Worm (Caenorhabditis elegans) whole organism, late embryonic: ENCODE measurements around the gene C31C9.9.
A peak's percentile ranks its signal among the peaks of the same experiment; 100 is the strongest.
"Not testable (repeated sequence)": the region's sequence is repeated elsewhere in the genome, so short reads cannot be mapped to it uniquely, and the experiment has no call there.

Experiments used
- C38D4.7 ChIP-seq: fragments of 200-800 bp; sonication (Bioruptor generic); optimal IDR thresholded peaks from 2 replicates; lab custom pipeline; 2018; ENCODE audit warnings: mild to moderate bottlenecking, missing genetic modification characterization, moderate library complexity, missing compliant biosample characterization
- F13H6.1 ChIP-seq: sonication (generic microtip); optimal IDR thresholded peaks from 2 replicates; lab custom pipeline; 2016; ENCODE audit warnings: missing genetic modification characterization, missing compliant biosample characterization
- K02D7.2 ChIP-seq: sonication (generic microtip); optimal IDR thresholded peaks from 2 replicates; lab custom pipeline; 2017; ENCODE audit warnings: mild to moderate bottlenecking, missing genetic modification characterization, missing compliant biosample characterization
- T23F11.4 ChIP-seq: fragments of 200-800 bp; sonication (Bioruptor generic); optimal IDR thresholded peaks from 2 replicates; lab custom pipeline; 2018; ENCODE audit warnings: mild to moderate bottlenecking, missing genetic modification characterization, missing compliant biosample characterization
- ama-1 ChIP-seq: fragments of 150-350 bp; optimal IDR thresholded peaks from 2 replicates; lab custom pipeline; 2014
- ceh-19 ChIP-seq: fragments of 200-800 bp; sonication (Bioruptor generic); optimal IDR thresholded peaks from 2 replicates; lab custom pipeline; 2018; ENCODE audit warnings: mild to moderate bottlenecking, missing genetic modification characterization, missing compliant biosample characterization
- ceh-2 ChIP-seq: sonication (generic microtip); optimal IDR thresholded peaks from 2 replicates; lab custom pipeline; 2016; ENCODE audit warnings: missing genotype, missing genetic modification characterization, missing compliant biosample characterization
- ceh-22 ChIP-seq: sonication (generic microtip); optimal IDR thresholded peaks from 2 replicates; lab custom pipeline; 2017; ENCODE audit warnings: missing biosample characterization, missing genetic modification characterization
- ceh-24 ChIP-seq: sonication (generic microtip); optimal IDR thresholded peaks from 2 replicates; lab custom pipeline; 2016; ENCODE audit warnings: mild to moderate bottlenecking, missing genetic modification characterization, missing compliant biosample characterization
- ceh-30 ChIP-seq: fragments of 150-350 bp; optimal IDR thresholded peaks from 2 replicates; lab custom pipeline; 2014; ENCODE audit warnings: missing biosample characterization, missing genetic modification characterization
- ceh-31 ChIP-seq: sonication (generic microtip); optimal IDR thresholded peaks from 2 replicates; lab custom pipeline; 2016; ENCODE audit warnings: missing genetic modification characterization, missing compliant biosample characterization
- ceh-34 ChIP-seq: sonication (generic microtip); optimal IDR thresholded peaks from 2 replicates; lab custom pipeline; 2016; ENCODE audit warnings: mild to moderate bottlenecking, missing genetic modification characterization, missing compliant biosample characterization
- ceh-45 ChIP-seq: fragments of 200-800 bp; sonication (Bioruptor generic); IDR thresholded peaks from 2 replicates; pipeline ENCODE4 v1.3.6; 2022; ENCODE audit warnings: missing genetic modification reagents, missing genetic modification characterization, missing compliant biosample characterization
- ceh-6 ChIP-seq: fragments of 200-800 bp; sonication (Bioruptor generic); optimal IDR thresholded peaks from 2 replicates; lab custom pipeline; 2018; ENCODE audit warnings: mild to moderate bottlenecking, missing genetic modification characterization, missing compliant biosample characterization
- ceh-9 ChIP-seq: sonication (generic microtip); optimal IDR thresholded peaks from 2 replicates; lab custom pipeline; 2016; ENCODE audit warnings: mild to moderate bottlenecking, missing genetic modification characterization, inconsistent platforms, missing compliant biosample characterization
- dve-1 ChIP-seq: sonication (generic microtip); optimal IDR thresholded peaks from 2 replicates; lab custom pipeline; 2017; ENCODE audit warnings: antibody characterized with exemption, mild to moderate bottlenecking, missing genetic modification characterization, missing compliant biosample characterization
- elt-2 ChIP-seq: sonication (generic microtip); optimal IDR thresholded peaks from 2 replicates; lab custom pipeline; 2016; ENCODE audit warnings: missing genetic modification reagents, missing genetic modification characterization, missing compliant biosample characterization
- elt-4 ChIP-seq: sonication (generic microtip); optimal IDR thresholded peaks from 2 replicates; lab custom pipeline; 2016; ENCODE audit warnings: missing genetic modification characterization, missing compliant biosample characterization
- fax-1 ChIP-seq: sonication (generic microtip); optimal IDR thresholded peaks from 2 replicates; lab custom pipeline; 2016; ENCODE audit warnings: missing genotype, missing genetic modification characterization, missing compliant biosample characterization
- fkh-10 ChIP-seq: fragments of 150-350 bp; optimal IDR thresholded peaks from 2 replicates; lab custom pipeline; 2014; ENCODE audit warnings: missing biosample characterization, missing genetic modification reagents, missing genetic modification characterization
- fkh-6 ChIP-seq: sonication (generic microtip); optimal IDR thresholded peaks from 2 replicates; lab custom pipeline; 2016; ENCODE audit warnings: missing genetic modification characterization, missing compliant biosample characterization
- hlh-30 ChIP-seq: sonication (generic microtip); optimal IDR thresholded peaks from 2 replicates; lab custom pipeline; 2017; ENCODE audit warnings: antibody characterized with exemption, missing genetic modification characterization, missing compliant biosample characterization; ENCODE audit not compliant: insufficient read depth
- madf-2 ChIP-seq: sonication (generic microtip); optimal IDR thresholded peaks from 2 replicates; lab custom pipeline; 2017; ENCODE audit warnings: missing genetic modification characterization, missing compliant biosample characterization
- mec-3 ChIP-seq: sonication (generic microtip); optimal IDR thresholded peaks from 2 replicates; lab custom pipeline; 2016; ENCODE audit warnings: borderline replicate concordance, missing genetic modification characterization, missing compliant biosample characterization
- nfya-1 ChIP-seq: sonication (generic microtip); optimal IDR thresholded peaks from 2 replicates; lab custom pipeline; 2017; ENCODE audit warnings: missing genetic modification characterization, mild to moderate bottlenecking, missing compliant biosample characterization, antibody characterized with exemption, moderate library complexity
- nhr-11 ChIP-seq: fragments of 150-350 bp; optimal IDR thresholded peaks from 2 replicates; lab custom pipeline; 2014; ENCODE audit warnings: missing biosample characterization, missing genetic modification characterization
- nhr-232 ChIP-seq: sonication (generic microtip); optimal IDR thresholded peaks from 2 replicates; lab custom pipeline; 2016; ENCODE audit warnings: missing genetic modification characterization, missing compliant biosample characterization
- pha-2 ChIP-seq: sonication (generic microtip); optimal IDR thresholded peaks from 2 replicates; lab custom pipeline; 2017; ENCODE audit warnings: mild to moderate bottlenecking, missing genetic modification characterization, missing compliant biosample characterization
- pqm-1 ChIP-seq: sonication (generic microtip); optimal IDR thresholded peaks from 2 replicates; lab custom pipeline; 2016; ENCODE audit warnings: missing genetic modification characterization, missing compliant biosample characterization
- pros-1 ChIP-seq: fragments of 150-350 bp; optimal IDR thresholded peaks from 2 replicates; lab custom pipeline; 2014; ENCODE audit warnings: missing biosample characterization, missing genetic modification reagents, missing genetic modification characterization
- ref-2 ChIP-seq: sonication (generic microtip); optimal IDR thresholded peaks from 2 replicates; lab custom pipeline; 2016; ENCODE audit warnings: missing genetic modification characterization, missing compliant biosample characterization
- rnt-1 ChIP-seq: sonication (generic microtip); optimal IDR thresholded peaks from 2 replicates; lab custom pipeline; 2016; ENCODE audit warnings: missing genetic modification characterization, missing compliant biosample characterization
- sdc-2 ChIP-seq: sonication (generic microtip); optimal IDR thresholded peaks from 2 replicates; lab custom pipeline; 2016; ENCODE audit warnings: missing genotype, missing genetic modification characterization, missing compliant biosample characterization
- syd-9 ChIP-seq: sonication (generic microtip); optimal IDR thresholded peaks from 2 replicates; lab custom pipeline; 2016; ENCODE audit warnings: mild to moderate bottlenecking, missing genetic modification characterization, moderate library complexity, missing compliant biosample characterization
- tbx-2 ChIP-seq: sonication (generic microtip); optimal IDR thresholded peaks from 2 replicates; lab custom pipeline; 2016; ENCODE audit warnings: missing genetic modification characterization, missing compliant biosample characterization
- unc-42 ChIP-seq: sonication (generic microtip); optimal IDR thresholded peaks from 2 replicates; lab custom pipeline; 2016; ENCODE audit warnings: missing genotype, missing genetic modification characterization, missing compliant biosample characterization
- unc-55 ChIP-seq: sonication (generic microtip); optimal IDR thresholded peaks from 2 replicates; lab custom pipeline; 2017; ENCODE audit warnings: missing biosample characterization, missing genetic modification reagents, missing genetic modification characterization
- unc-86 ChIP-seq: sonication (generic microtip); optimal IDR thresholded peaks from 2 replicates; lab custom pipeline; 2016; ENCODE audit warnings: missing genetic modification characterization, missing compliant biosample characterization

Gene C31C9.9

ce11 chrII:13654723-13655122 is at the start of gene C31C9.9:
TSS of gene C31C9.9 (plus strand) at chrII:13655023.
- not testable (repeated sequence) for TF ChIP-seq unc-86; F13H6.1 (tag; lab: Kevin White, UChicago); fax-1
- TF ChIP-seq, all 69 proteins: peak for 0; not testable (repeated sequence) for 69

ce11 chrII:13609655-13610054 is 45.2 kb upstream of the C31C9.9 start, which contains the start of gene gst-20:
TSS of gene gst-20 (minus strand) at chrII:13609824.
- TF ChIP-seq K02D7.2 (tag; lab: Kevin White, UChicago) (no peak), ceh-24 (tag; lab: Kevin White, UChicago) (no peak), ceh-45 (GFP tag; lab: Robert Waterston, UW) (no peak), sdc-2 (tag; lab: Kevin White, UChicago) (no peak), ceh-2 (no peak), madf-2 (no peak), pqm-1 (tag; lab: Kevin White, UChicago) (no peak), rnt-1 (tag; lab: Kevin White, UChicago) (peak; percentile 59), unc-42 (tag; lab: Kevin White, UChicago) (no peak), fkh-10 (no peak), nhr-11 (no peak), nhr-232 (no peak), unc-55 (GFP tag; lab: Kevin White, UChicago) (peak; percentile 10), ama-1 (lab: Kevin White, UChicago) (no peak), ceh-22 (tag; lab: Kevin White, UChicago) (no peak), ceh-31 (tag; lab: Kevin White, UChicago) (no peak), elt-2 (tag; lab: Kevin White, UChicago) (peak; percentile 10), syd-9 (tag; lab: Kevin White, UChicago) (no peak)

- no peak for TF ChIP-seq ref-2 (tag; lab: Kevin White, UChicago)
- TF ChIP-seq ceh-34 (tag; lab: Kevin White, UChicago) = no peak
- no peak for TF ChIP-seq elt-4 (tag; lab: Kevin White, UChicago)
- TF ChIP-seq pros-1 (tag; lab: Kevin White, UChicago) = no peak
- TF ChIP-seq ceh-30 (tag; lab: Kevin White, UChicago) = no peak
- no peak for TF ChIP-seq ceh-9
- TF ChIP-seq fax-1 = no peak
- TF ChIP-seq hlh-30 (tag; lab: Kevin White, UChicago) = no peak
Measured at ce11 chrII:13611186-13611585, 43.6 kb upstream of the C31C9.9 start, which contains the start of gene gst-24. TSS of gene gst-24 (minus strand) at chrII:13611366.

ce11 chrII:13613096-13613495 is 41.7 kb upstream of the C31C9.9 start, which contains the start of gene gst-15:
TSS of gene gst-15 (minus strand) at chrII:13613196.
- TF ChIP-seq ceh-24 (tag; lab: Kevin White, UChicago) (no peak), pha-2 (no peak), nfya-1 (tag; lab: Kevin White, UChicago) (no peak), ceh-6 (GFP tag; lab: Kevin White, UChicago) (no peak), dve-1 (no peak), fkh-6 (tag; lab: Kevin White, UChicago) (no peak), syd-9 (tag; lab: Kevin White, UChicago) (no peak), T23F11.4 (GFP tag; lab: Kevin White, UChicago) (no peak)

ce11 chrII:13614516-13614915 is 40.3 kb upstream of the C31C9.9 start:
- TF ChIP-seq nhr-232 = no peak
- no peak for TF ChIP-seq elt-4 (tag; lab: Kevin White, UChicago)
- TF ChIP-seq C38D4.7 (GFP tag; lab: Kevin White, UChicago) = no peak
- no peak for TF ChIP-seq mec-3 (tag; lab: Kevin White, UChicago)
- TF ChIP-seq ceh-34 (tag; lab: Kevin White, UChicago) = no peak
- no peak for TF ChIP-seq nfya-1 (tag; lab: Kevin White, UChicago)
- TF ChIP-seq unc-55 (GFP tag; lab: Kevin White, UChicago) = no peak
- no peak for TF ChIP-seq ceh-19 (GFP tag; lab: Kevin White, UChicago)
- no peak for TF ChIP-seq F13H6.1 (tag; lab: Kevin White, UChicago)
- TF ChIP-seq tbx-2 (tag; lab: Kevin White, UChicago) = no peak
- TF ChIP-seq fkh-6 (tag; lab: Kevin White, UChicago) = no peak
